Fruit fly (Drosophila melanogaster) whole organism, wandering third instar larva: Measurements from ENCODE around the gene CG9582.

Experiments used
- Abd-B ChIP-seq: fragments of >200 bp; optimal IDR thresholded peaks from 2 replicates; lab custom pipeline; 2017; ENCODE audit warnings: missing biosample characterization, missing genetic modification characterization
- CG32264 ChIP-seq: fragments of 200-800 bp; sonication (Bioruptor generic); optimal IDR thresholded peaks from 2 replicates; lab custom pipeline; 2016; ENCODE audit warnings: missing biosample characterization, missing genetic modification characterization
- CG9705 ChIP-seq: fragments of 200-800 bp; sonication (Bioruptor generic); optimal IDR thresholded peaks from 2 replicates; lab custom pipeline; 2018; ENCODE audit warnings: missing biosample characterization, mild to moderate bottlenecking, missing genetic modification characterization
- CrebA ChIP-seq: fragments of 200-800 bp; sonication (Bioruptor generic); optimal IDR thresholded peaks from 2 replicates; lab custom pipeline; 2016; ENCODE audit warnings: missing biosample characterization, mild to moderate bottlenecking, missing genetic modification characterization, borderline replicate concordance
- Dfd ChIP-seq: fragments of >200 bp; optimal IDR thresholded peaks from 2 replicates; lab custom pipeline; 2017; ENCODE audit warnings: missing biosample characterization, missing genetic modification characterization
- GATAd ChIP-seq: sonication (Bioruptor generic); optimal IDR thresholded peaks from 2 replicates; lab custom pipeline; 2016; ENCODE audit warnings: missing biosample characterization, missing genetic modification characterization
- HLH106 ChIP-seq: fragments of 200-800 bp; optimal IDR thresholded peaks from 3 replicates; lab custom pipeline; 2019; ENCODE audit warnings: missing biosample characterization, mild to moderate bottlenecking, missing genetic modification characterization, moderate library complexity
- Hr78 ChIP-seq: fragments of >200 bp; optimal IDR thresholded peaks from 2 replicates; lab custom pipeline; 2017; ENCODE audit warnings: missing biosample characterization, missing genetic modification characterization
- Jra ChIP-seq: sonication (Bioruptor generic); optimal IDR thresholded peaks from 2 replicates; lab custom pipeline; 2016; ENCODE audit warnings: missing biosample characterization, missing genetic modification characterization
- Mio ChIP-seq: sonication (Bioruptor generic); optimal IDR thresholded peaks from 2 replicates; lab custom pipeline; 2016; ENCODE audit warnings: missing biosample characterization, missing genetic modification characterization
- Myc ChIP-seq: fragments of >200 bp; optimal IDR thresholded peaks from 2 replicates; lab custom pipeline; 2017
- N ChIP-seq: fragments of >200 bp; optimal IDR thresholded peaks from 2 replicates; lab custom pipeline; 2018; ENCODE audit warnings: missing biosample characterization, missing external identifiers, missing genetic modification characterization
- OdsH ChIP-seq: fragments of 200-800 bp; sonication (Bioruptor generic); optimal IDR thresholded peaks from 2 replicates; lab custom pipeline; 2016; ENCODE audit warnings: missing biosample characterization, mild to moderate bottlenecking, missing genetic modification characterization
- Rel ChIP-seq, 2 experiments: fragments of 200-800 bp; sonication (Bioruptor generic) in 1 of 2; optimal IDR thresholded peaks; 2 replicates in 1 of 2; 3 replicates in 1 of 2; lab custom pipeline; 2016 to 2019; ENCODE audit warnings: mild to moderate bottlenecking in 2 of 2, missing biosample characterization in 2 of 2, missing genetic modification characterization in 2 of 2, moderate library complexity in 1 of 2
- Sp1 ChIP-seq: fragments of 200-800 bp; sonication (Bioruptor generic); optimal IDR thresholded peaks from 3 replicates; lab custom pipeline; 2019; ENCODE audit warnings: missing biosample characterization, mild to moderate bottlenecking, missing genetic modification characterization, moderate library complexity
- Vsx2 ChIP-seq: fragments of 200-300, 225-300 bp; sonication (Bioruptor generic); optimal IDR thresholded peaks from 2 replicates; lab custom pipeline; 2018; ENCODE audit warnings: missing biosample characterization, missing genetic modification characterization; ENCODE audit not compliant: partially characterized antibody
- br ChIP-seq: fragments of 200-800 bp; sonication (Bioruptor generic); optimal IDR thresholded peaks from 2 replicates; lab custom pipeline; 2016; ENCODE audit warnings: missing biosample characterization, missing genetic modification characterization
- brk ChIP-seq: fragments of 200-800 bp; sonication (Bioruptor generic); optimal IDR thresholded peaks from 2 replicates; lab custom pipeline; 2016; ENCODE audit warnings: missing biosample characterization, mild to moderate bottlenecking, missing genetic modification characterization
- dl ChIP-seq, 2 experiments: fragments of 175-275, 200-275 bp in 1 of 2; fragments of 200-275 bp in 1 of 2; sonication (Bioruptor generic); optimal IDR thresholded peaks; lab custom pipeline; 2018; ENCODE audit warnings: mild to moderate bottlenecking in 2 of 2, missing biosample characterization in 2 of 2, missing genetic modification characterization in 2 of 2, moderate library complexity in 2 of 2; ENCODE audit not compliant: partially characterized antibody in 2 of 2, insufficient read depth in 1 of 2
- dmrt93B ChIP-seq: fragments of 200-800 bp; sonication (Bioruptor generic); optimal IDR thresholded peaks from 2 replicates; lab custom pipeline; 2018; ENCODE audit warnings: missing biosample characterization, mild to moderate bottlenecking, missing genetic modification characterization
- dsf ChIP-seq: sonication (Bioruptor generic); optimal IDR thresholded peaks from 2 replicates; lab custom pipeline; 2016; ENCODE audit warnings: missing biosample characterization, missing genetic modification characterization, borderline replicate concordance
- ey ChIP-seq: fragments of 200-800 bp; sonication (Bioruptor generic); optimal IDR thresholded peaks from 2 replicates; lab custom pipeline; 2016; ENCODE audit warnings: missing biosample characterization, missing genetic modification characterization
- foxo ChIP-seq, 2 experiments: fragments of 200-800 bp; sonication (Bioruptor generic); optimal IDR thresholded peaks; 2 replicates in 1 of 2; 3 replicates in 1 of 2; lab custom pipeline; 2016 to 2017; ENCODE audit warnings: missing biosample characterization in 2 of 2, missing genetic modification characterization in 2 of 2
- fru ChIP-seq: fragments of 200-800 bp; sonication (Bioruptor generic); optimal IDR thresholded peaks from 3 replicates; lab custom pipeline; 2016; ENCODE audit warnings: missing biosample characterization, mild to moderate bottlenecking, missing genetic modification characterization
- jim ChIP-seq: fragments of 175-275, 200-325 bp; sonication (Bioruptor generic); optimal IDR thresholded peaks from 2 replicates; lab custom pipeline; 2016; ENCODE audit warnings: missing biosample characterization, mild to moderate bottlenecking, missing genetic modification characterization
- lola ChIP-seq: fragments of >200 bp; optimal IDR thresholded peaks from 2 replicates; lab custom pipeline; 2017; ENCODE audit warnings: missing biosample characterization, missing genetic modification characterization
- pan ChIP-seq: fragments of >200 bp; optimal IDR thresholded peaks from 2 replicates; lab custom pipeline; 2017
- psq ChIP-seq: fragments of 200-800 bp; sonication (Bioruptor generic); optimal IDR thresholded peaks from 3 replicates; lab custom pipeline; 2017; ENCODE audit warnings: missing biosample characterization, mild to moderate bottlenecking, missing genetic modification characterization, moderate library complexity
- rgr ChIP-seq: fragments of 200-800 bp; sonication (Bioruptor generic); optimal IDR thresholded peaks from 3 replicates; lab custom pipeline; 2016; ENCODE audit warnings: missing biosample characterization, mild to moderate bottlenecking, missing genetic modification characterization
- sage ChIP-seq: fragments of 200-800 bp; sonication (Bioruptor generic); optimal IDR thresholded peaks from 2 replicates; lab custom pipeline; 2016; ENCODE audit warnings: missing biosample characterization, mild to moderate bottlenecking, missing genetic modification characterization
- tai ChIP-seq: sonication (Bioruptor generic); optimal IDR thresholded peaks from 2 replicates; lab custom pipeline; 2016; ENCODE audit warnings: missing biosample characterization, missing genetic modification characterization
- usp ChIP-seq: fragments of >200 bp; optimal IDR thresholded peaks from 2 replicates; lab custom pipeline; 2017; ENCODE audit warnings: missing biosample characterization, missing genetic modification characterization
- woc ChIP-seq: sonication (Bioruptor generic); optimal IDR thresholded peaks from 2 replicates; lab custom pipeline; 2016; ENCODE audit warnings: missing biosample characterization, mild to moderate bottlenecking, missing genetic modification characterization

The CG9582 gene

dm6 chr2L:9013968-9014367, 17.7 kb downstream of the CG9582 start, which contains the start of gene Rcd-1r:
Gene Rcd-1r, minus strand, starts transcription at chr2L:9014068.
- TF ChIP-seq lola (GFP tag; lab: Kevin White, UChicago) (no peak), Vsx2 (GFP tag; lab: Kevin White, UChicago) (no peak), Dfd (no peak), Sp1 (GFP tag; lab: Kevin White, UChicago) (no peak), dsf (GFP tag; lab: Kevin White, UChicago) (no peak), N (GFP tag; lab: Kevin White, UChicago) (no peak), woc (no peak), CG32264 (GFP tag; lab: Kevin White, UChicago) (no peak), rgr (GFP tag; lab: Kevin White, UChicago) (no peak), Abd-B (no peak), br (GFP tag; lab: Kevin White, UChicago) (no peak), brk (GFP tag; lab: Kevin White, UChicago) (no peak), Mio (no peak), dmrt93B (GFP tag; lab: Kevin White, UChicago) (no peak), tai (GFP tag; lab: Kevin White, UChicago) (no peak), jim (GFP tag; lab: Kevin White, UChicago) (no peak), Jra (GFP tag; lab: Kevin White, UChicago) (no peak)

DNA sequence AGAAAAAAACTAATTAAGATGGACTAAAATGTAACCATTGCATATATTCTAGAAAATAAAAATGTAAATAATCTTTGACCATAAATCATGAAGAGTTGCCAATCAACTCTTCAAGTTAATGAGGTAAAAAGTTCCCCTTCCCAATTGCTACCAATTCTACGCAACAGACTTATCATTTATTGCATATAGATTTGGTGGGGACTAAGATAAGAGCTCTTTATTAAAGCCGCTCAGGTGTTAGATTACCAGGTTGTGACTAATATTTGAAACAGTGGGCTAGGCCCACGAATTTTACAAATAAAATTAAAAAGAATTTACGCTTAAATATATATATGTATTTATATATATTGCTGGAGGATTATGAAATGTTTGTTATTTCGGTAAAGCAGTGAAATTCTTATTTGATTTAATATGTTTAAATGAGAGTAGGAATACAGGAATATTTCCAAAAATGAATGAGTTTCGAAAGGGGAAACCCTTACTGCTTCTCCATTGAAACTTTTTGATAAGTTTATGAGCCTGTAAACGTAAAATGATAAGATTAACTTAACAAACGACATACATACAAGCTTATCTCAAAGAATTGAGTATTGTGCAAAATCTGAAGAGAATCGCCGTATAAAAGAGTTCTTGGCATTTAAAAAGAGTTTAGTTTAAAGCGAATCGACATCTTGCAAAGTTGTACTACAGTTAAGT, 19.9 kb downstream of the CG9582 start, which contains the start of gene CG13102:
Gene CG13102 (plus strand): TSS at position 646 of the 696 bp plus-strand sequence.
- TF ChIP-seq fru (GFP tag; lab: Kevin White, UChicago) (peak; percentile 0), CrebA (GFP tag; lab: Kevin White, UChicago) (peak; percentile 20), CG9705 (no peak), woc (no peak), Rel (GFP tag; optimal IDR thresholded peaks at IDR 0.05; lab: Kevin White, UChicago) (no peak), Rel (tag; optimal IDR thresholded peaks at IDR 0.05; lab: Kevin White, UChicago) (peak; percentile 96), rgr (GFP tag; lab: Kevin White, UChicago) (peak; percentile 7)
- TF ChIP-seq, all 38 proteins: peak for 4

DNA sequence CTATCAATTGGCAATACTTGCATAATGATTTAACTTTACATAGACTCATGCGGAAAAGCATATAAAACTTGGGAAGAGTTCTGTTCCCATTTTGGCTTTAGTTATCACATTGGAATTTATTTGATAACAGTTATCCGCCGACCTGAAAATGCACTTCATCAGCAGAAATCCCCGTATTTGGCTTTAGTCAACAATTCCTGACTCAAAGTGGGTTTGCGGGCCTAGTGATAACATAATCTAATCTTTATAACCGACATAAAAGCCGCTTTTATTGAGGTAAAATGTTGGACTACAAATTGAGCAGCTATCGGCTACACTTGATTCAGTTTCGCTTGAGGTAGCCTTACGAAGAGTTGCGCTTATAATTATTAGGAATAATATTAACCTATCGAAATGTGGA, 21.4 kb downstream of the CG9582 start, which contains the start of gene CG9568:
Gene CG9568 (plus strand): TSS at position 317 of the 400 bp plus-strand sequence.
- no peak for TF ChIP-seq Rel (GFP tag; optimal IDR thresholded peaks at IDR 0.05; lab: Kevin White, UChicago)
- peak; percentile 98 for TF ChIP-seq Rel (tag; optimal IDR thresholded peaks at IDR 0.05; lab: Kevin White, UChicago)
- no peak for TF ChIP-seq br (GFP tag; lab: Kevin White, UChicago)
- no peak for TF ChIP-seq N (GFP tag; lab: Kevin White, UChicago)
- TF ChIP-seq lola (GFP tag; lab: Kevin White, UChicago) = no peak
- TF ChIP-seq CrebA (GFP tag; lab: Kevin White, UChicago) = peak; percentile 78
- TF ChIP-seq GATAd (GFP tag; lab: Kevin White, UChicago) = no peak
- TF ChIP-seq Sp1 (GFP tag; lab: Kevin White, UChicago) = peak; percentile 40
- peak; percentile 10 for TF ChIP-seq rgr (GFP tag; lab: Kevin White, UChicago)
- TF ChIP-seq ey (GFP tag; lab: Kevin White, UChicago) = no peak

DNA sequence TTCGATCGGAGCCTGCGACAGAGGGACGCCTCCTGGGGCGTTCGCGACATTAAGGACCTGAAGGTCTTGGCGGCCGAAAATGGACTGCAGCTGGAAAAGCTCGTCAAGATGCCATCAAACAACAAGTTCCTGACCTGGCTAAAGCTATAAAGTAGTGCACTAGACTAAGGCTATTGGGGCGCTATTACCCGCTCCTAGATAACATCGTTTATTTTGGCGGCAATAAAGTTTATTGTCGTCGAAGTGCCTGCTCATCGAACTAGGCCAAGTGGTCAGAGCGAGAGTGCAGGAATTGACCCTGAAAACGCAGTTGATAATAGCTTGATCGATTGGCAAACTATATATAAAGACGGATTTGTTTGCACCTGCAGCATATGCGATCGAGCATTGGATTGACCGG, 33.4 kb downstream of the CG9582 start, which contains the start of gene Try29F:
Gene Try29F (plus strand): TSS at position 301 of the 400 bp plus-strand sequence.
- TF ChIP-seq pan = no peak
- TF ChIP-seq foxo (GFP tag; optimal IDR thresholded peaks at IDR 0.05; lab: Kevin White, UChicago) = no peak
- TF ChIP-seq CrebA (GFP tag; lab: Kevin White, UChicago) = no peak
- TF ChIP-seq Rel (GFP tag; optimal IDR thresholded peaks at IDR 0.05; lab: Kevin White, UChicago) = no peak
- TF ChIP-seq Rel (tag; optimal IDR thresholded peaks at IDR 0.05; lab: Kevin White, UChicago) = no peak
- no peak for TF ChIP-seq GATAd (GFP tag; lab: Kevin White, UChicago)
- no peak for TF ChIP-seq Abd-B
- no peak for TF ChIP-seq dsf (GFP tag; lab: Kevin White, UChicago)
- no peak for TF ChIP-seq sage (GFP tag; lab: Kevin White, UChicago)
- TF ChIP-seq Vsx2 (GFP tag; lab: Kevin White, UChicago) = no peak
- no peak for TF ChIP-seq woc
- TF ChIP-seq jim (GFP tag; lab: Kevin White, UChicago) = no peak
- TF ChIP-seq Dfd = no peak
- TF ChIP-seq usp = no peak
- TF ChIP-seq Myc = no peak

dm6 chr2L:8997285-8997684, 34.4 kb downstream of the CG9582 start, which contains the start of the genes alien and CG18661:
Gene alien, minus strand, starts transcription at chr2L:8997379.
Gene CG18661, plus strand, starts transcription at chr2L:8997605.
- TF ChIP-seq Jra (GFP tag; lab: Kevin White, UChicago) = peak; percentile 66
- no peak for TF ChIP-seq jim (GFP tag; lab: Kevin White, UChicago)
- peak; percentile 51 for TF ChIP-seq OdsH (GFP tag; lab: Kevin White, UChicago)
- no peak for TF ChIP-seq Vsx2 (GFP tag; lab: Kevin White, UChicago)
- TF ChIP-seq GATAd (GFP tag; lab: Kevin White, UChicago) = peak; percentile 75
- TF ChIP-seq sage (GFP tag; lab: Kevin White, UChicago) = no peak
- TF ChIP-seq Rel (GFP tag; optimal IDR thresholded peaks at IDR 0.05; lab: Kevin White, UChicago) = no peak
- no peak for TF ChIP-seq Rel (tag; optimal IDR thresholded peaks at IDR 0.05; lab: Kevin White, UChicago)
- no peak for TF ChIP-seq dl (GFP tag; optimal IDR thresholded peaks at IDR 0.05; lab: Kevin White, UChicago; ENCODE audit: insufficient read depth in 1 of 2, partially characterized antibody in 2 of 2)
- peak; percentile 91 for TF ChIP-seq fru (GFP tag; lab: Kevin White, UChicago)
- peak; percentile 73 for TF ChIP-seq psq (GFP tag; lab: Kevin White, UChicago)
- no peak for TF ChIP-seq Dfd
- TF ChIP-seq dsf (GFP tag; lab: Kevin White, UChicago) = peak; percentile 20
- TF ChIP-seq br (GFP tag; lab: Kevin White, UChicago) = peak; percentile 44
- no peak for TF ChIP-seq usp
- peak; percentile 73 for TF ChIP-seq woc
- TF ChIP-seq rgr (GFP tag; lab: Kevin White, UChicago) = peak; percentile 62
- TF ChIP-seq Hr78 (GFP tag; lab: Kevin White, UChicago) = no peak
- TF ChIP-seq HLH106 (tag; lab: Kevin White, UChicago) = peak; percentile 78
- TF ChIP-seq CrebA (GFP tag; lab: Kevin White, UChicago) = no peak
- peak; percentile 7 to 94 for TF ChIP-seq foxo (GFP tag; optimal IDR thresholded peaks at IDR 0.05; lab: Kevin White, UChicago)
- TF ChIP-seq Abd-B = no peak
- peak; percentile 70 for TF ChIP-seq dmrt93B (GFP tag; lab: Kevin White, UChicago)
- no peak for TF ChIP-seq N (GFP tag; lab: Kevin White, UChicago)
- no peak for TF ChIP-seq CG32264 (GFP tag; lab: Kevin White, UChicago)
- peak; percentile 84 for TF ChIP-seq brk (GFP tag; lab: Kevin White, UChicago)
- TF ChIP-seq ey (GFP tag; lab: Kevin White, UChicago) = peak; percentile 94
